Worm (Caenorhabditis elegans) whole organism, early embryonic: Measurements from ENCODE around the gene ZK1307.7.

ENCODE experiments used
- B0310.2 ChIP-seq: sonication (generic microtip); optimal IDR thresholded peaks from 2 replicates; lab custom pipeline; 2016; ENCODE audit warnings: mild to moderate bottlenecking, missing genetic modification characterization, missing compliant biosample characterization
- aly-1 ChIP-seq: sonication (generic microtip); optimal IDR thresholded peaks from 2 replicates; lab custom pipeline; 2016; ENCODE audit warnings: missing genetic modification characterization, missing compliant biosample characterization
- ama-1 ChIP-seq: fragments of 150-350 bp; optimal IDR thresholded peaks from 2 replicates; lab custom pipeline; 2014
- ceh-36 ChIP-seq: sonication (generic microtip); optimal IDR thresholded peaks from 2 replicates; lab custom pipeline; 2016; ENCODE audit warnings: missing genetic modification characterization, inconsistent platforms, missing compliant biosample characterization
- flt-1 ChIP-seq: fragments of 200-800 bp; sonication (Bioruptor generic); IDR thresholded peaks from 2 replicates; pipeline ENCODE4 v1.3.6; 2022; ENCODE audit warnings: missing genetic modification characterization, missing compliant biosample characterization
- hmbx-1 ChIP-seq: sonication (generic microtip); optimal IDR thresholded peaks from 2 replicates; lab custom pipeline; 2016; ENCODE audit warnings: mild to moderate bottlenecking, missing genetic modification characterization, missing compliant biosample characterization
- hmg-4 ChIP-seq: fragments of 200-800 bp; sonication (Bioruptor generic); optimal IDR thresholded peaks from 2 replicates; lab custom pipeline; 2018; ENCODE audit warnings: mild to moderate bottlenecking, missing genetic modification characterization, missing compliant biosample characterization
- hnd-1 ChIP-seq: sonication (generic microtip); optimal IDR thresholded peaks from 2 replicates; lab custom pipeline; 2016; ENCODE audit warnings: missing genetic modification characterization, missing compliant biosample characterization
- sea-1 ChIP-seq: fragments of 200-800 bp; sonication (Bioruptor generic); conservative IDR thresholded peaks from 2 replicates; pipeline ENCODE4 v1.3.6; 2022; ENCODE audit warnings: missing genetic modification characterization, missing compliant biosample characterization
- tbx-11 ChIP-seq: fragments of 200-800 bp; sonication (Bioruptor generic); IDR thresholded peaks from 2 replicates; pipeline ENCODE4 v1.3.6; 2022; ENCODE audit warnings: missing genetic modification characterization, missing compliant biosample characterization
- tra-4 ChIP-seq: sonication (generic microtip); optimal IDR thresholded peaks from 2 replicates; lab custom pipeline; 2017; ENCODE audit warnings: missing genetic modification characterization, missing compliant biosample characterization

ce11 chrII:9653679-9654078, 17.3 kb downstream of the ZK1307.7 start, which contains the start of gene ZK1307.2:
- no peak for TF ChIP-seq aly-1
- TF ChIP-seq ama-1 = no peak
- no peak for TF ChIP-seq tbx-11 (GFP tag; lab: Robert Waterston, UW)
- no peak for TF ChIP-seq flt-1
- TF ChIP-seq hmbx-1 = no peak
- TF ChIP-seq tra-4 (tag; lab: Kevin White, UChicago) = no peak
- no peak for TF ChIP-seq hnd-1 (tag; lab: Kevin White, UChicago)
- no peak for TF ChIP-seq hmg-4 (GFP tag; lab: Kevin White, UChicago)
- TF ChIP-seq ceh-36 (tag; lab: Kevin White, UChicago) = no peak
- TF ChIP-seq sea-1 = no peak
- TF ChIP-seq B0310.2 (tag; lab: Kevin White, UChicago) = no peak
